Fruit fly (Drosophila melanogaster): Measurements from ENCODE around the gene CG11570.

Gene CG11570

dm6 chr3L:12002321-12003248 is 45.0 kb upstream of the CG11570 start, which contains the start of the genes Pop2 and CG6928 (continued):
- peak; percentile 39 for TF ChIP-seq CG17568 (GFP tag; optimal IDR thresholded peaks at IDR 0.05)
- TF ChIP-seq CG34422 (GFP tag; IDR thresholded peaks at IDR 0.05) = peak; percentile 51; the same call in 2 of the 3 replicates
- TF ChIP-seq dpn (GFP tag; optimal IDR thresholded peaks at IDR 0.05) = peak; percentile 79 to 88
- peak; percentile 86 for TF ChIP-seq CG30403 (GFP tag; optimal IDR thresholded peaks at IDR 0.05)
- peak; percentile 60 for TF ChIP-seq eyg (GFP tag; optimal IDR thresholded peaks at IDR 0.05)
- TF ChIP-seq Ets97D (GFP tag; optimal IDR thresholded peaks at IDR 0.05) = peak; percentile 92
- no peak for TF ChIP-seq pros (GFP tag; optimal IDR thresholded peaks at IDR 0.05)
- peak; percentile 69 for TF ChIP-seq Dref (GFP tag; IDR thresholded peaks at IDR 0.05)
- peak; percentile 83 for TF ChIP-seq Bteb2 (GFP tag; optimal IDR thresholded peaks at IDR 0.05)
- peak; percentile 87 for TF ChIP-seq Doc3 (GFP tag; IDR thresholded peaks at IDR 0.05; ENCODE audit: partially characterized antibody)
- TF ChIP-seq pan (optimal IDR thresholded peaks at IDR 0.05) = no peak
- peak in 1 of 2 experiments; percentile 34 for TF ChIP-seq pan (GFP tag; optimal IDR thresholded peaks at IDR 0.05 in 1 of 2, IDR thresholded peaks at IDR 0.05 in 1 of 2)
- TF ChIP-seq Hr39 (optimal IDR thresholded peaks at IDR 0.05) = no peak
- TF ChIP-seq salm (tag; optimal IDR thresholded peaks at IDR 0.05) = no peak
- TF ChIP-seq Dp (GFP tag; optimal IDR thresholded peaks at IDR 0.05) = peak; percentile 67
- peak; percentile 85 for TF ChIP-seq CG2116 (GFP tag; optimal IDR thresholded peaks at IDR 0.05)
- peak; percentile 82 for TF ChIP-seq maf-S (GFP tag; optimal IDR thresholded peaks at IDR 0.05)
- peak; percentile 57 for TF ChIP-seq PHDP (tag; optimal IDR thresholded peaks at IDR 0.05)
- peak; percentile 84 for TF ChIP-seq phol (tag; optimal IDR thresholded peaks at IDR 0.05)
- TF ChIP-seq lilli (GFP tag; optimal IDR thresholded peaks at IDR 0.05) = peak; percentile 87
- TF ChIP-seq CG6813 (GFP tag; optimal IDR thresholded peaks at IDR 0.05) = no peak
- peak; percentile 1 for TF ChIP-seq gsb-n (tag; optimal IDR thresholded peaks at IDR 0.05)
- peak; percentile 77 for TF ChIP-seq row (GFP tag; IDR thresholded peaks at IDR 0.05)
- no peak for TF ChIP-seq rib (GFP tag; IDR thresholded peaks at IDR 0.05)
- peak; percentile 49 for TF ChIP-seq CG12104 (GFP tag; optimal IDR thresholded peaks at IDR 0.05)
- peak; percentile 82 for TF ChIP-seq CG15514 (GFP tag; optimal IDR thresholded peaks at IDR 0.05)
- TF ChIP-seq slbo (GFP tag; IDR thresholded peaks at IDR 0.05) = peak; percentile 88
- TF ChIP-seq CG9932 (GFP tag; IDR thresholded peaks at IDR 0.05) = peak; percentile 88
- TF ChIP-seq esg (GFP tag; conservative IDR thresholded peaks at IDR 0.05) = peak; percentile 47; the same call in 1 of the 2 replicates
- no peak for TF ChIP-seq HLHmδ (GFP tag; optimal IDR thresholded peaks at IDR 0.05)
- peak; percentile 55 for TF ChIP-seq CG17359 (tag; optimal IDR thresholded peaks at IDR 0.05)
- peak; percentile 59 for TF ChIP-seq E2f1 (GFP tag; IDR thresholded peaks at IDR 0.05)
- peak; percentile 53 for TF ChIP-seq CG18011 (GFP tag; optimal IDR thresholded peaks at IDR 0.05)
- TF ChIP-seq CG11696 (GFP tag; IDR thresholded peaks at IDR 0.05) = 0 out of 2 replicates have a peak, but pooled peaks have one; percentile 34
- TF ChIP-seq Max (GFP tag; optimal IDR thresholded peaks at IDR 0.05) = peak; percentile 77
- peak; percentile 63; the same call in 1 of the 2 replicates for TF ChIP-seq CG14014 (GFP tag; IDR thresholded peaks at IDR 0.05)
- TF ChIP-seq ap (GFP tag; IDR thresholded peaks at IDR 0.05) = peak; percentile 68; the same call in 1 of the 2 replicates
- peak; percentile 79 for TF ChIP-seq ems (GFP tag; optimal IDR thresholded peaks at IDR 0.05)
- peak; percentile 25 for TF ChIP-seq pb (GFP tag; optimal IDR thresholded peaks at IDR 0.05)
- TF ChIP-seq hbn (GFP tag; IDR thresholded peaks at IDR 0.05; ENCODE audit: partially characterized antibody) = peak; percentile 92
- peak; percentile 98 for TF ChIP-seq CG10267 (tag; optimal IDR thresholded peaks at IDR 0.05)
- TF ChIP-seq Hr78 (GFP tag; optimal IDR thresholded peaks at IDR 0.05) = no peak
- no peak for TF ChIP-seq dimm (GFP tag; IDR thresholded peaks at IDR 0.05)
- TF ChIP-seq CG1603 (tag; optimal IDR thresholded peaks at IDR 0.05) = peak; percentile 35
- no peak for TF ChIP-seq ro (GFP tag; IDR thresholded peaks at IDR 0.05)
- TF ChIP-seq nerfin-1 (tag; optimal IDR thresholded peaks at IDR 0.05) = peak; percentile 13
- no peak for TF ChIP-seq CG10431 (GFP tag; optimal IDR thresholded peaks at IDR 0.05)
- peak; percentile 97 for TF ChIP-seq CG4617 (GFP tag; optimal IDR thresholded peaks at IDR 0.05; ENCODE audit: borderline replicate concordance)

Data from whole organism, embryonic.